Fruit fly (Drosophila melanogaster) whole organism, embryonic: ENCODE measurements around the gene CG34331.
A peak's percentile ranks its signal among the peaks of the same experiment; 100 is the strongest.

Experiments used
- Asciz ChIP-seq: fragments of 200-800 bp; sonication (Bioruptor generic); optimal IDR thresholded peaks from 2 replicates; lab custom pipeline; 2017; ENCODE audit warnings: missing biosample characterization, mild to moderate bottlenecking, missing genetic modification characterization, missing genetic modification reagents
- CG10979 ChIP-seq: fragments of 200-800 bp; sonication (Bioruptor generic); optimal IDR thresholded peaks from 2 replicates; lab custom pipeline; 2018; ENCODE audit warnings: missing biosample characterization, mild to moderate bottlenecking, missing genetic modification characterization, moderate library complexity
- CG11504 ChIP-seq: fragments of 200-800 bp; sonication (Bioruptor generic); optimal IDR thresholded peaks from 3 replicates; lab custom pipeline; 2019; ENCODE audit warnings: missing biosample characterization, mild to moderate bottlenecking, missing genetic modification characterization, moderate library complexity
- CG12391 ChIP-seq: fragments of 200-800 bp; sonication (Bioruptor generic); optimal IDR thresholded peaks from 3 replicates; lab custom pipeline; 2018; ENCODE audit warnings: missing biosample characterization, mild to moderate bottlenecking, missing genetic modification characterization, moderate library complexity
- CG17186 ChIP-seq: fragments of 200-800 bp; sonication (Bioruptor generic); optimal IDR thresholded peaks from 3 replicates; lab custom pipeline; 2017; ENCODE audit warnings: missing biosample characterization, missing genetic modification reagents, missing genetic modification characterization
- CG17361 ChIP-seq: fragments of 200-800 bp; sonication (Bioruptor generic); IDR thresholded peaks from 3 replicates; pipeline ENCODE4 v1.3.6; 2022; ENCODE audit warnings: missing biosample characterization, missing genetic modification characterization
- CG17829 ChIP-seq: fragments of 200-800 bp; optimal IDR thresholded peaks from 2 replicates; lab custom pipeline; 2019; ENCODE audit warnings: missing biosample characterization, mild to moderate bottlenecking, missing genetic modification characterization, moderate library complexity
- CG2678 ChIP-seq: fragments of 200-800 bp; sonication (Bioruptor generic); optimal IDR thresholded peaks from 3 replicates; lab custom pipeline; 2019; ENCODE audit warnings: missing biosample characterization, mild to moderate bottlenecking, missing genetic modification characterization, moderate library complexity
- CG30020 ChIP-seq: fragments of 200-800 bp; optimal IDR thresholded peaks from 2 replicates; lab custom pipeline; 2019; ENCODE audit warnings: missing biosample characterization, mild to moderate bottlenecking, missing genetic modification characterization, moderate library complexity
- CG30431 ChIP-seq: fragments of 200-800 bp; sonication (Bioruptor generic); optimal IDR thresholded peaks from 2 replicates; lab custom pipeline; 2017; ENCODE audit warnings: missing biosample characterization, missing genetic modification characterization
- CG34224 ChIP-seq: fragments of 200-800 bp; sonication (Bioruptor generic); IDR thresholded peaks from 3 replicates; pipeline ENCODE4 v1.3.6; 2022; ENCODE audit warnings: missing biosample characterization, missing genetic modification characterization; ENCODE audit not compliant: partially characterized antibody
- CG3726 ChIP-seq: fragments of 200-800 bp; sonication (Bioruptor generic); IDR thresholded peaks from 3 replicates; pipeline ENCODE4, ENCODE4 v1.3.6; 2022; ENCODE audit warnings: missing biosample characterization, missing genetic modification characterization
- CG3995 ChIP-seq: fragments of 200-800 bp; sonication (Bioruptor generic); optimal IDR thresholded peaks from 3 replicates; lab custom pipeline; 2016; ENCODE audit warnings: missing biosample characterization, missing genetic modification characterization
- CG4707 ChIP-seq: fragments of 200-800 bp; sonication (Bioruptor generic); optimal IDR thresholded peaks from 2 replicates; lab custom pipeline; 2018; ENCODE audit warnings: missing biosample characterization, mild to moderate bottlenecking, missing genetic modification characterization, moderate library complexity
- CG4854 ChIP-seq: fragments of 200-800 bp; sonication (Bioruptor generic); optimal IDR thresholded peaks from 2 replicates; lab custom pipeline; 2016; ENCODE audit warnings: missing biosample characterization, missing genetic modification characterization, inconsistent platforms
- CG9932 ChIP-seq: fragments of 200-800 bp; sonication (Bioruptor generic); IDR thresholded peaks from 2 replicates; pipeline ENCODE4 v1.3.6; 2022; ENCODE audit warnings: missing biosample characterization, missing genetic modification characterization
- CoRest ChIP-seq: fragments of 200-800 bp; sonication (Bioruptor generic); optimal IDR thresholded peaks from 3 replicates; lab custom pipeline; 2018; ENCODE audit warnings: missing biosample characterization, mild to moderate bottlenecking, missing genetic modification characterization, moderate library complexity
- D19B ChIP-seq: fragments of 200-800 bp; sonication (Bioruptor generic); optimal IDR thresholded peaks from 2 replicates; lab custom pipeline; 2017; ENCODE audit warnings: missing biosample characterization, mild to moderate bottlenecking, missing genetic modification characterization
- Gug ChIP-seq: fragments of 200-800 bp; sonication (Bioruptor generic); IDR thresholded peaks from 4 replicates; pipeline ENCODE4 v1.3.6; 2022; ENCODE audit warnings: missing biosample characterization, missing genetic modification characterization
- HLH54F ChIP-seq: fragments of 200-800 bp; sonication (Bioruptor generic); optimal IDR thresholded peaks from 3 replicates; lab custom pipeline; 2016; ENCODE audit warnings: missing biosample characterization, missing genetic modification characterization
- Hr51 ChIP-seq, 2 experiments: fragments of 200-800 bp; sonication (Bioruptor generic); optimal IDR thresholded peaks; 2 replicates in 1 of 2; 3 replicates in 1 of 2; lab custom pipeline; 2016 to 2018; ENCODE audit warnings: missing biosample characterization in 2 of 2, missing genetic modification characterization in 2 of 2, mild to moderate bottlenecking in 1 of 2, moderate library complexity in 1 of 2
- Myb ChIP-seq: fragments of 200-800 bp; sonication (Bioruptor generic); optimal IDR thresholded peaks from 2 replicates; lab custom pipeline; 2016; ENCODE audit warnings: missing biosample characterization, missing genetic modification characterization
- Sry-δ ChIP-seq: fragments of 200-800 bp; sonication (Bioruptor generic); optimal IDR thresholded peaks from 2 replicates; lab custom pipeline; 2016; ENCODE audit warnings: missing biosample characterization, missing genetic modification characterization
- Xbp1 ChIP-seq: fragments of 200-800 bp; sonication (Bioruptor generic); optimal IDR thresholded peaks from 3 replicates; lab custom pipeline; 2016; ENCODE audit warnings: missing biosample characterization, mild to moderate bottlenecking, missing genetic modification characterization
- Xrp1 ChIP-seq: fragments of 200-800 bp; sonication (Bioruptor generic); IDR thresholded peaks from 2 replicates; pipeline ENCODE4 v1.3.6; 2022; ENCODE audit warnings: missing biosample characterization, missing genetic modification characterization
- ato ChIP-seq: fragments of 200-800 bp; sonication (Bioruptor generic); IDR thresholded peaks from 2 replicates; pipeline ENCODE4 v1.3.6; 2022; ENCODE audit warnings: missing biosample characterization, missing genetic modification characterization; ENCODE audit not compliant: partially characterized antibody
- caup ChIP-seq: fragments of 200-800 bp; sonication (Bioruptor generic); optimal IDR thresholded peaks from 3 replicates; lab custom pipeline; 2017; ENCODE audit warnings: missing biosample characterization, mild to moderate bottlenecking, missing genetic modification characterization, moderate library complexity; ENCODE audit not compliant: severe bottlenecking
- cg ChIP-seq: fragments of 200-800 bp; sonication (Bioruptor generic); optimal IDR thresholded peaks from 3 replicates; lab custom pipeline; 2019; ENCODE audit warnings: missing biosample characterization, mild to moderate bottlenecking, missing genetic modification characterization, moderate library complexity
- chm ChIP-seq: fragments of 200-800 bp; sonication (Bioruptor generic); IDR thresholded peaks from 2 replicates; pipeline ENCODE4 v1.3.6; 2022; ENCODE audit warnings: missing biosample characterization, missing genetic modification characterization
- dan ChIP-seq: fragments of 200-800 bp; sonication (Bioruptor generic); IDR thresholded peaks from 2 replicates; pipeline ENCODE4 v1.3.6; 2022; ENCODE audit warnings: missing biosample characterization, missing genetic modification characterization
- en ChIP-seq: fragments of 200-800 bp; sonication (Bioruptor generic); optimal IDR thresholded peaks from 2 replicates; lab custom pipeline; 2016; ENCODE audit warnings: missing biosample characterization, missing genetic modification characterization
- esg ChIP-seq: fragments of 200-800 bp; sonication (Bioruptor generic); conservative IDR thresholded peaks from 2 replicates; pipeline ENCODE4 v1.3.6; 2022; ENCODE audit warnings: missing biosample characterization, missing genetic modification characterization
- gfzf ChIP-seq: fragments of 200-800 bp; sonication (Bioruptor generic); optimal IDR thresholded peaks from 2 replicates; lab custom pipeline; 2016; ENCODE audit warnings: missing biosample characterization, mild to moderate bottlenecking, missing genetic modification characterization, moderate library complexity
- hb ChIP-seq: fragments of 200-800 bp; sonication (Bioruptor generic); IDR thresholded peaks from 3 replicates; pipeline ENCODE4 v1.3.6; 2022; ENCODE audit warnings: missing biosample characterization, missing genetic modification characterization; ENCODE audit not compliant: partially characterized antibody
- hbn ChIP-seq: fragments of 200-800 bp; sonication (Bioruptor generic); IDR thresholded peaks from 2 replicates; pipeline ENCODE4 v1.3.6; 2022; ENCODE audit warnings: missing biosample characterization, missing genetic modification characterization; ENCODE audit not compliant: partially characterized antibody
- inv ChIP-seq: fragments of 200-800 bp; sonication (Bioruptor generic); IDR thresholded peaks from 2 replicates; pipeline ENCODE4 v1.3.6; 2022; ENCODE audit warnings: missing biosample characterization, missing genetic modification characterization; ENCODE audit not compliant: partially characterized antibody
- nmo ChIP-seq: fragments of 200-800 bp; sonication (Bioruptor generic); optimal IDR thresholded peaks from 2 replicates; lab custom pipeline; 2018; ENCODE audit warnings: missing biosample characterization, mild to moderate bottlenecking, missing genetic modification characterization, moderate library complexity
- pzg ChIP-seq: fragments of 200-800 bp; sonication (Bioruptor generic); optimal IDR thresholded peaks from 3 replicates; lab custom pipeline; 2018; ENCODE audit warnings: missing biosample characterization, mild to moderate bottlenecking, missing genetic modification characterization, moderate library complexity
- ranshi ChIP-seq: fragments of 200-800 bp; sonication (Bioruptor generic); IDR thresholded peaks from 2 replicates; pipeline ENCODE4 v1.3.6; 2022; ENCODE audit warnings: missing biosample characterization, missing genetic modification characterization
- row ChIP-seq: fragments of 200-800 bp; sonication (Bioruptor generic); IDR thresholded peaks from 3 replicates; pipeline ENCODE4 v1.3.6; 2022; ENCODE audit warnings: missing biosample characterization, missing genetic modification characterization
- sens ChIP-seq: fragments of 200-800 bp; sonication (Bioruptor generic); peaks from one replicate; lab custom pipeline; 2016; ENCODE audit warnings: missing biosample characterization, missing genetic modification characterization
- sisA ChIP-seq: fragments of 200-800 bp; sonication (Bioruptor generic); IDR thresholded peaks from 2 replicates; pipeline ENCODE4 v1.3.6; 2022; ENCODE audit warnings: missing biosample characterization, missing genetic modification characterization
- slbo ChIP-seq: fragments of 200-800 bp; sonication (Bioruptor generic); IDR thresholded peaks from 2 replicates; pipeline ENCODE4 v1.3.6; 2022; ENCODE audit warnings: missing biosample characterization, missing genetic modification characterization
- ssp ChIP-seq: fragments of 200-800 bp; sonication (Bioruptor generic); IDR thresholded peaks from 2 replicates; pipeline ENCODE4 v1.3.6; 2022; ENCODE audit warnings: missing biosample characterization, missing genetic modification characterization
- tin ChIP-seq: fragments of 200-800 bp; sonication (Bioruptor generic); optimal IDR thresholded peaks from 3 replicates; lab custom pipeline; 2016; ENCODE audit warnings: missing biosample characterization, missing genetic modification characterization
- unpg ChIP-seq: fragments of 200-800 bp; sonication (Bioruptor generic); optimal IDR thresholded peaks from 3 replicates; lab custom pipeline; 2018; ENCODE audit warnings: missing biosample characterization, mild to moderate bottlenecking, missing genetic modification characterization, moderate library complexity
- vvl ChIP-seq: fragments of 200-800 bp; sonication (Bioruptor generic); IDR thresholded peaks from 2 replicates; pipeline ENCODE4 v1.3.6; 2022; ENCODE audit warnings: missing biosample characterization, missing genetic modification characterization
- wdn ChIP-seq: fragments of 200-800 bp; sonication (Bioruptor generic); IDR thresholded peaks from 2 replicates; pipeline ENCODE4 v1.3.6; 2022; ENCODE audit warnings: missing biosample characterization, missing genetic modification characterization
- zfh1 ChIP-seq: fragments of 200-800 bp; sonication (Bioruptor generic); IDR thresholded peaks from 3 replicates; pipeline ENCODE4 v1.3.6; 2022; ENCODE audit warnings: missing biosample characterization, missing genetic modification characterization

CG34331 gene

dm6 chrX:20159679-20160140 is 37.5 kb downstream of the CG34331 start, which contains the start of gene Rab35 (continued):
- 0 out of 2 replicates have a peak, but pooled peaks have one; percentile 10 for TF ChIP-seq Xrp1 (GFP tag; lab: Robert Waterston, UW)
- TF ChIP-seq esg (GFP tag; lab: Robert Waterston, UW) = 0 out of 2 replicates have a peak, but pooled peaks have one; percentile 13
- TF ChIP-seq hb (GFP tag; lab: Robert Waterston, UW) = peak; percentile 91
- TF ChIP-seq HLH54F (GFP tag; lab: Kevin White, UChicago) = peak; percentile 4
- TF ChIP-seq CG4854 (GFP tag; lab: Kevin White, UChicago) = no peak
- TF ChIP-seq zfh1 (GFP tag; lab: Robert Waterston, UW) = 0 out of 3 replicates have a peak, but pooled peaks have one; percentile 30
- TF ChIP-seq pzg (GFP tag; lab: Kevin White, UChicago) = peak; percentile 77
- peak; percentile 28 for TF ChIP-seq CG17186 (GFP tag; lab: Kevin White, UChicago)
- TF ChIP-seq caup (GFP tag; lab: Kevin White, UChicago) = no peak
- TF ChIP-seq D19B (GFP tag; lab: Kevin White, UChicago) = no peak
- peak; percentile 34; the same call in 1 of the 2 replicates for TF ChIP-seq vvl (GFP tag; lab: Robert Waterston, UW)
- 0 out of 2 replicates have a peak, but pooled peaks have one; percentile 19 for TF ChIP-seq ssp (GFP tag; lab: Robert Waterston, UW)
- no peak for TF ChIP-seq dan
- peak; percentile 13 for TF ChIP-seq unpg
- TF ChIP-seq tin (GFP tag; lab: Kevin White, UChicago) = peak; percentile 18
- no peak for TF ChIP-seq en (GFP tag; lab: Kevin White, UChicago)
- TF ChIP-seq hbn (GFP tag; lab: Robert Waterston, UW) = peak; percentile 87
- TF ChIP-seq inv (GFP tag; lab: Robert Waterston, UW) = peak; percentile 95
- TF ChIP-seq Gug (GFP tag; lab: Robert Waterston, UW) = peak; percentile 25; the same call in 1 of the 4 replicates
- peak; percentile 92 for TF ChIP-seq CG34224
- peak; percentile 68 for TF ChIP-seq cg (GFP tag; lab: Kevin White, UChicago)
- peak; percentile 24 for TF ChIP-seq CG3995 (GFP tag; lab: Kevin White, UChicago)
- peak; percentile 57 for TF ChIP-seq CG12391 (tag; lab: Kevin White, UChicago)
- no peak for TF ChIP-seq Hr51 (GFP tag; optimal IDR thresholded peaks at IDR 0.05; lab: Kevin White, UChicago)
- TF ChIP-seq CoRest (tag; lab: Kevin White, UChicago) = peak; percentile 30
- peak; percentile 64 for TF ChIP-seq nmo (GFP tag; lab: Kevin White, UChicago)
- no peak for TF ChIP-seq CG30431 (GFP tag; lab: Kevin White, UChicago)
- TF ChIP-seq slbo (GFP tag; lab: Robert Waterston, UW) = peak; percentile 9; the same call in 1 of the 2 replicates
- TF ChIP-seq wdn (GFP tag; lab: Robert Waterston, UW) = no peak
- TF ChIP-seq CG30020 (tag; lab: Kevin White, UChicago) = peak; percentile 68
- TF ChIP-seq CG3726 (GFP tag; lab: Robert Waterston, UW) = no peak
- TF ChIP-seq CG17361 (GFP tag; lab: Robert Waterston, UW) = 0 out of 3 replicates have a peak, but pooled peaks have one; percentile 27
- peak; percentile 27 for TF ChIP-seq CG11504 (tag; lab: Kevin White, UChicago)
- no peak for TF ChIP-seq CG4707 (GFP tag; lab: Kevin White, UChicago)
- TF ChIP-seq CG2678 (tag; lab: Kevin White, UChicago) = peak; percentile 4

dm6 chrX:20162586-20162985 is 40.3 kb downstream of the CG34331 start:
- TF ChIP-seq chm (GFP tag; lab: Robert Waterston, UW) (no peak), CG9932 (GFP tag; lab: Robert Waterston, UW) (peak; percentile 58), ato (no peak), sens (GFP tag; lab: Kevin White, UChicago) (peak; percentile 19), Asciz (GFP tag; lab: Kevin White, UChicago) (no peak), gfzf (GFP tag; lab: Kevin White, UChicago) (no peak), ranshi (no peak), Sry-δ (GFP tag; lab: Kevin White, UChicago) (peak; percentile 36), CG10979 (no peak), sisA (peak; percentile 20; the same call in 1 of the 2 replicates), row (peak; percentile 53), Xbp1 (peak; percentile 16), Myb (peak; percentile 19), hbn (GFP tag; lab: Robert Waterston, UW) (no peak), CG17829 (tag; lab: Kevin White, UChicago) (peak; percentile 30)
